Worm (Caenorhabditis elegans) whole organism, young adult: ENCODE measurements around the gene T28A11.25.
A peak's percentile ranks its signal among the peaks of the same experiment; 100 is the strongest.

Source experiments
- B0019.2 ChIP-seq: fragments of 200-800 bp; sonication (Bioruptor generic); conservative IDR thresholded peaks from 2 replicates; pipeline ENCODE4 v1.3.6; 2022; ENCODE audit warnings: missing genetic modification reagents, missing genetic modification characterization, missing compliant biosample characterization
- C17E4.6 ChIP-seq: fragments of 200-800 bp; sonication (Bioruptor generic); IDR thresholded peaks from 2 replicates; pipeline ENCODE4 v1.3.6; 2022; ENCODE audit warnings: missing genetic modification reagents, missing genetic modification characterization, missing compliant biosample characterization
- F10E7.11 ChIP-seq: sonication (generic microtip); optimal IDR thresholded peaks from 2 replicates; lab custom pipeline; 2017; ENCODE audit warnings: mild to moderate bottlenecking, missing genetic modification characterization, moderate library complexity, missing compliant biosample characterization
- F22D6.2 ChIP-seq: sonication (generic microtip); optimal IDR thresholded peaks from 2 replicates; lab custom pipeline; 2016; ENCODE audit warnings: mild to moderate bottlenecking, missing genetic modification characterization, missing compliant biosample characterization
- F39B2.1 ChIP-seq: fragments of 200-800 bp; sonication (Bioruptor generic); IDR thresholded peaks from 2 replicates; pipeline ENCODE4 v1.3.6; 2022; ENCODE audit warnings: missing genetic modification reagents, missing genetic modification characterization, missing compliant biosample characterization
- F57C9.4 ChIP-seq: sonication (generic microtip); optimal IDR thresholded peaks from 2 replicates; lab custom pipeline; 2017; ENCODE audit warnings: mild to moderate bottlenecking, missing genetic modification characterization, missing compliant biosample characterization
- K12H6.12 ChIP-seq: fragments of 200-800 bp; sonication (Bioruptor generic); optimal IDR thresholded peaks from 2 replicates; lab custom pipeline; 2018; ENCODE audit warnings: mild to moderate bottlenecking, missing genetic modification characterization, missing compliant biosample characterization
- T26A5.8 ChIP-seq: sonication (generic microtip); optimal IDR thresholded peaks from 2 replicates; lab custom pipeline; 2016; ENCODE audit warnings: missing genetic modification characterization, missing compliant biosample characterization
- aptf-2 ChIP-seq: fragments of 200-800 bp; sonication (Bioruptor generic); conservative IDR thresholded peaks from 2 replicates; pipeline ENCODE4 v1.3.6; 2022; ENCODE audit warnings: missing genetic modification reagents, missing genetic modification characterization, missing compliant biosample characterization
- athp-1 ChIP-seq: sonication (generic microtip); optimal IDR thresholded peaks from 2 replicates; lab custom pipeline; 2017; ENCODE audit warnings: mild to moderate bottlenecking, missing genetic modification characterization, missing compliant biosample characterization
- bed-2 ChIP-seq: fragments of 200-800 bp; sonication (Bioruptor generic); IDR thresholded peaks from 2 replicates; pipeline ENCODE4 v1.3.6; 2022; ENCODE audit warnings: missing genetic modification reagents, missing genetic modification characterization, missing compliant biosample characterization
- ccch-3 ChIP-seq: fragments of 200-800 bp; sonication (Bioruptor generic); optimal IDR thresholded peaks from 2 replicates; lab custom pipeline; 2018; ENCODE audit warnings: mild to moderate bottlenecking, missing genetic modification characterization, missing compliant biosample characterization
- cebp-2 ChIP-seq: fragments of 200-800 bp; sonication (Bioruptor generic); IDR thresholded peaks from 2 replicates; pipeline ENCODE4 v1.3.6; 2022; ENCODE audit warnings: missing genetic modification characterization, missing compliant biosample characterization
- ceh-100 ChIP-seq: fragments of 200-800 bp; sonication (Bioruptor generic); IDR thresholded peaks from 2 replicates; pipeline ENCODE4 v1.3.6; 2022; ENCODE audit warnings: missing genetic modification reagents, missing genetic modification characterization, missing compliant biosample characterization
- ceh-40 ChIP-seq: fragments of 200-800 bp; sonication (Bioruptor generic); IDR thresholded peaks from 2 replicates; pipeline ENCODE4 v1.3.6; 2022; ENCODE audit warnings: missing genetic modification characterization, missing compliant biosample characterization
- ceh-79 ChIP-seq: sonication (generic microtip); optimal IDR thresholded peaks from 2 replicates; lab custom pipeline; 2017; ENCODE audit warnings: mild to moderate bottlenecking, missing genetic modification characterization, missing compliant biosample characterization
- die-1 ChIP-seq: sonication (generic microtip); optimal IDR thresholded peaks from 2 replicates; lab custom pipeline; 2016; ENCODE audit warnings: missing genotype, mild to moderate bottlenecking, missing genetic modification characterization, missing compliant biosample characterization
- dpff-1 ChIP-seq: sonication (generic microtip); optimal IDR thresholded peaks from 2 replicates; lab custom pipeline; 2017; ENCODE audit warnings: mild to moderate bottlenecking, missing genetic modification characterization, missing compliant biosample characterization
- egl-44 ChIP-seq: fragments of 200-800 bp; sonication (Bioruptor generic); IDR thresholded peaks from 2 replicates; pipeline ENCODE4 v1.3.6; 2022; ENCODE audit warnings: missing genetic modification reagents, missing genetic modification characterization, missing compliant biosample characterization
- fkh-3 ChIP-seq: sonication (generic microtip); optimal IDR thresholded peaks from 2 replicates; lab custom pipeline; 2016; ENCODE audit warnings: mild to moderate bottlenecking, missing genetic modification characterization, missing compliant biosample characterization
- gei-17 ChIP-seq: fragments of 200-800 bp; sonication (Bioruptor generic); optimal IDR thresholded peaks from 2 replicates; lab custom pipeline; 2018; ENCODE audit warnings: mild to moderate bottlenecking, missing genetic modification characterization, missing compliant biosample characterization
- hlh-12 ChIP-seq: sonication (generic microtip); optimal IDR thresholded peaks from 2 replicates; lab custom pipeline; 2016; ENCODE audit warnings: missing genetic modification characterization, missing compliant biosample characterization
- hmg-1.2 ChIP-seq: fragments of 200-800 bp; sonication (Bioruptor generic); IDR thresholded peaks from 2 replicates; pipeline ENCODE4 v1.3.6; 2022; ENCODE audit warnings: missing genetic modification reagents, missing genetic modification characterization, missing compliant biosample characterization
- hsf-1 ChIP-seq: fragments of 200-800 bp; sonication (Bioruptor generic); IDR thresholded peaks from 2 replicates; pipeline ENCODE4 v1.3.6; 2022; ENCODE audit warnings: missing genetic modification reagents, missing genetic modification characterization, missing compliant biosample characterization
- let-526 ChIP-seq: fragments of 200-800 bp; sonication (Bioruptor generic); IDR thresholded peaks from 2 replicates; pipeline ENCODE4 v1.3.6; 2022; ENCODE audit warnings: missing genetic modification reagents, missing genetic modification characterization, missing compliant biosample characterization
- let-607 ChIP-seq, 2 experiments: fragments of 200-800 bp in 1 of 2; sonication (Bioruptor generic) in 1 of 2; sonication (generic microtip) in 1 of 2; optimal IDR thresholded peaks; 2 replicates each; lab custom pipeline; 2016 to 2018; ENCODE audit warnings: mild to moderate bottlenecking in 2 of 2, missing compliant biosample characterization in 2 of 2, missing genetic modification characterization in 2 of 2, moderate library complexity in 2 of 2, missing genotype in 1 of 2
- lin-26 ChIP-seq: fragments of 200-800 bp; sonication (Bioruptor generic); IDR thresholded peaks from 2 replicates; pipeline ENCODE4 v1.3.6; 2022; ENCODE audit warnings: missing genetic modification reagents, missing genetic modification characterization, missing compliant biosample characterization
- lin-35 ChIP-seq, 3 experiments: fragments of 150-350 bp in 2 of 3; sonication (generic microtip) in 1 of 3; optimal IDR thresholded peaks; 2 replicates each; lab custom pipeline; 2014 to 2018; ENCODE audit warnings: missing biosample characterization in 3 of 3, missing genetic modification characterization in 3 of 3, missing genetic modification reagents in 3 of 3
- lin-40 ChIP-seq: sonication (generic microtip); optimal IDR thresholded peaks from 2 replicates; lab custom pipeline; 2016; ENCODE audit warnings: missing genetic modification characterization, mild to moderate bottlenecking, missing compliant biosample characterization, missing genotype, missing genetic modification reagents
- lir-1 ChIP-seq: fragments of 200-800 bp; sonication (Bioruptor generic); conservative IDR thresholded peaks from 2 replicates; pipeline ENCODE4 v1.3.6; 2022; ENCODE audit warnings: missing genetic modification reagents, missing genetic modification characterization, missing compliant biosample characterization
- lsy-27 ChIP-seq: sonication (generic microtip); optimal IDR thresholded peaks from 2 replicates; lab custom pipeline; 2017; ENCODE audit warnings: missing genetic modification characterization, mild to moderate bottlenecking, missing compliant biosample characterization, antibody characterized with exemption, missing genotype, borderline replicate concordance; ENCODE audit not compliant: insufficient read depth
- madf-10 ChIP-seq: sonication (generic microtip); optimal IDR thresholded peaks from 2 replicates; lab custom pipeline; 2016; ENCODE audit warnings: mild to moderate bottlenecking, missing genetic modification characterization, missing compliant biosample characterization
- madf-3 ChIP-seq: fragments of 200-800 bp; sonication (Bioruptor generic); IDR thresholded peaks from 2 replicates; pipeline ENCODE4 v1.3.6; 2022; ENCODE audit warnings: missing genetic modification reagents, missing genetic modification characterization, missing compliant biosample characterization
- nfyb-1 ChIP-seq: fragments of 200-800 bp; sonication (Bioruptor generic); IDR thresholded peaks from 2 replicates; pipeline ENCODE4 v1.3.6; 2022; ENCODE audit warnings: missing genetic modification reagents, missing genetic modification characterization, missing compliant biosample characterization
- nhr-179 ChIP-seq: sonication (generic microtip); optimal IDR thresholded peaks from 2 replicates; lab custom pipeline; 2016; ENCODE audit warnings: mild to moderate bottlenecking, missing genetic modification characterization, missing compliant biosample characterization
- nhr-27 ChIP-seq: fragments of 200-800 bp; sonication (Bioruptor generic); optimal IDR thresholded peaks from 2 replicates; lab custom pipeline; 2018; ENCODE audit warnings: mild to moderate bottlenecking, missing genetic modification characterization, moderate library complexity, missing compliant biosample characterization
- rcor-1 ChIP-seq: fragments of 200-800 bp; sonication (Bioruptor generic); IDR thresholded peaks from 2 replicates; pipeline ENCODE4 v1.3.6; 2022; ENCODE audit warnings: missing genetic modification reagents, missing genetic modification characterization, missing compliant biosample characterization
- repo-1 ChIP-seq: sonication (generic microtip); optimal IDR thresholded peaks from 2 replicates; lab custom pipeline; 2017; ENCODE audit warnings: mild to moderate bottlenecking, missing genetic modification characterization, missing compliant biosample characterization
- rpc-1 ChIP-seq, 2 experiments: fragments of 150-350 bp in 1 of 2; sonication (generic microtip) in 1 of 2; optimal IDR thresholded peaks; 2 replicates each; lab custom pipeline; 2014 to 2018; ENCODE audit warnings: missing biosample characterization in 1 of 2, missing genetic modification characterization in 1 of 2, missing genetic modification reagents in 1 of 2, missing genotype in 1 of 2
- snpc-3.4 ChIP-seq: sonication (generic microtip); optimal IDR thresholded peaks from 2 replicates; lab custom pipeline; 2017; ENCODE audit warnings: missing genetic modification characterization, mild to moderate bottlenecking, missing compliant biosample characterization, antibody characterized with exemption, moderate library complexity, missing genotype, missing genetic modification reagents
- somi-1 ChIP-seq: fragments of 200-800 bp; sonication (Bioruptor generic); optimal IDR thresholded peaks from 2 replicates; lab custom pipeline; 2018; ENCODE audit warnings: mild to moderate bottlenecking, missing genetic modification characterization, missing compliant biosample characterization
- zfh-2 ChIP-seq: fragments of 200-800 bp; sonication (Bioruptor generic); conservative IDR thresholded peaks from 2 replicates; pipeline ENCODE4 v1.3.6; 2022; ENCODE audit warnings: missing genetic modification reagents, missing genetic modification characterization, missing compliant biosample characterization
- ztf-25 ChIP-seq: fragments of 200-800 bp; sonication (Bioruptor generic); IDR thresholded peaks from 2 replicates; pipeline ENCODE4 v1.3.6; 2022; ENCODE audit warnings: missing genetic modification reagents, missing genetic modification characterization, missing compliant biosample characterization
- ztf-26 ChIP-seq: sonication (generic microtip); optimal IDR thresholded peaks from 2 replicates; lab custom pipeline; 2017; ENCODE audit warnings: missing genetic modification characterization, missing compliant biosample characterization
- ztf-28 ChIP-seq: fragments of 200-800 bp; sonication (Bioruptor generic); IDR thresholded peaks from 2 replicates; pipeline ENCODE4 v1.3.6; 2022; ENCODE audit warnings: missing genetic modification reagents, missing genetic modification characterization, missing compliant biosample characterization
- ztf-3 ChIP-seq: fragments of 200-800 bp; sonication (Bioruptor generic); optimal IDR thresholded peaks from 2 replicates; lab custom pipeline; 2018; ENCODE audit warnings: mild to moderate bottlenecking, missing genetic modification characterization, missing compliant biosample characterization

T28A11.25 gene

ce11 chrV:3312067-3312666 is 30.5 kb downstream of the T28A11.25 start, which contains the start of gene arrd-18 (continued):
- TF ChIP-seq ceh-100 (GFP tag; lab: Robert Waterston, UW) (no peak), bed-2 (no peak), let-607 (tag; optimal IDR thresholded peaks at IDR 0.05; lab: Kevin White, UChicago) (no peak), ceh-79 (tag; lab: Kevin White, UChicago) (no peak), F39B2.1 (GFP tag; lab: Robert Waterston, UW) (no peak), somi-1 (GFP tag; lab: Kevin White, UChicago) (no peak), aptf-2 (GFP tag; lab: Robert Waterston, UW) (no peak), F57C9.4 (no peak), hmg-1.2 (peak; percentile 74; the same call in 1 of the 2 replicates), die-1 (tag; lab: Kevin White, UChicago) (no peak), C17E4.6 (GFP tag; lab: Robert Waterston, UW) (no peak), egl-44 (no peak), T26A5.8 (tag; lab: Kevin White, UChicago) (no peak), lsy-27 (tag; lab: Kevin White, UChicago) (no peak), athp-1 (tag; lab: Kevin White, UChicago) (no peak), madf-3 (no peak), rcor-1 (peak; percentile 66), hsf-1 (GFP tag; lab: Robert Waterston, UW) (no peak), repo-1 (tag; lab: Kevin White, UChicago) (no peak), ceh-40 (no peak), ztf-25 (GFP tag; lab: Robert Waterston, UW) (no peak), ztf-26 (no peak), gei-17 (no peak), ztf-3 (GFP tag; lab: Kevin White, UChicago) (no peak), nfyb-1 (GFP tag; lab: Robert Waterston, UW) (peak; percentile 72; the same call in 1 of the 2 replicates)

ce11 chrV:3315308-3315707 is 33.7 kb downstream of the T28A11.25 start, which contains the start of gene arrd-19:
arrd-19 (minus strand) TSS chrV:3315516.
- TF ChIP-seq ztf-28 (GFP tag; lab: Robert Waterston, UW) (no peak), hlh-12 (tag; lab: Kevin White, UChicago) (no peak), hmg-1.2 (no peak; the same call in 1 of the 2 replicates), K12H6.12 (tag; lab: Kevin White, UChicago) (peak; percentile 52), ccch-3 (GFP tag; lab: Kevin White, UChicago) (no peak), let-607 (tag; optimal IDR thresholded peaks at IDR 0.05; lab: Kevin White, UChicago) (no peak), dpff-1 (tag; lab: Kevin White, UChicago) (no peak), F22D6.2 (tag; lab: Kevin White, UChicago) (peak; percentile 69), zfh-2 (peak; percentile 49; the same call in 1 of the 2 replicates), madf-10 (no peak), fkh-3 (tag; lab: Kevin White, UChicago) (no peak), B0019.2 (GFP tag; lab: Robert Waterston, UW) (no peak), cebp-2 (GFP tag; lab: Robert Waterston, UW) (no peak), lsy-27 (tag; lab: Kevin White, UChicago) (no peak), lir-1 (no peak), athp-1 (tag; lab: Kevin White, UChicago) (no peak), let-526 (GFP tag; lab: Robert Waterston, UW) (peak; percentile 57; the same call in 1 of the 2 replicates), T26A5.8 (tag; lab: Kevin White, UChicago) (no peak), hsf-1 (GFP tag; lab: Robert Waterston, UW) (no peak), ceh-40 (no peak), F10E7.11 (tag; lab: Kevin White, UChicago) (no peak), lin-26 (GFP tag; lab: Robert Waterston, UW) (no peak), lin-35 (GFP tag; optimal IDR thresholded peaks at IDR 0.05; lab: Kevin White, UChicago) (no peak), nhr-27 (tag; lab: Kevin White, UChicago) (no peak), rpc-1 (optimal IDR thresholded peaks at IDR 0.05; lab: Kevin White, UChicago) (no peak), rpc-1 (tag; optimal IDR thresholded peaks at IDR 0.05; lab: Kevin White, UChicago) (no peak), bed-2 (no peak), lin-40 (no peak), nhr-179 (tag; lab: Kevin White, UChicago) (no peak), snpc-3.4 (tag; lab: Kevin White, UChicago) (no peak), aptf-2 (GFP tag; lab: Robert Waterston, UW) (no peak)
